Worm (Caenorhabditis elegans) whole organism, early embryonic: Measurements from ENCODE around the gene crh-1.

Experiments
- ama-1 ChIP-seq: fragments of 150-350 bp; optimal IDR thresholded peaks from 2 replicates; lab custom pipeline; 2014
- hmbx-1 ChIP-seq: sonication (generic microtip); optimal IDR thresholded peaks from 2 replicates; lab custom pipeline; 2016; ENCODE audit warnings: mild to moderate bottlenecking, missing genetic modification characterization, missing compliant biosample characterization

DNA sequence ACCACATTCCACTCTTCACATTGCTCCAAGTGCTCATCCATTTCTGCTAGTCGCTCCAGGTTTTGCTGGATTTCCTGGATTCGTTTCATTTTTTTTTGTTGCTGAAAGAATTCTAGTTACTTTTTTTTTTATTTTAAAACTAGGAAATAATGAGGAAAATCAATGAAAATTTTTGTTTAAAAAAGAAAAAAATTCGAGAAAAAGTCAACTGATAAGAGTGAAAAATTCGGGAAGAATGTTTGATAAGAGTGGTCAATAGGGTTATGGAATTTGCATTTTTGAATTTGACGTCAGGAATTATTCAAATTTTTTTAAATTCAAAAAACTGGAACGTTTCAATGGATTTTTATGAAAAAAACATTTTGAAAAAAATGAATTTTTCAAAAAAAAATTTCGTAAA is 69.0 kb downstream of the crh-1 start, which contains the start of gene Y41C4A.12:
- TF ChIP-seq ama-1 (lab: Kevin White, UChicago) (no peak), hmbx-1 (tag; lab: Kevin White, UChicago) (no peak)
